Fruit fly (Drosophila melanogaster) whole organism, embryonic: Measurements from ENCODE around the gene nompB.

ENCODE experiments used
- Ada2b ChIP-seq: fragments of 200-800 bp; sonication (Bioruptor generic); IDR thresholded peaks from 2 replicates; pipeline ENCODE4 v1.3.6; 2022; ENCODE audit warnings: missing biosample characterization, missing genetic modification characterization
- Asciz ChIP-seq: fragments of 200-800 bp; sonication (Bioruptor generic); optimal IDR thresholded peaks from 2 replicates; lab custom pipeline; 2017; ENCODE audit warnings: missing biosample characterization, mild to moderate bottlenecking, missing genetic modification characterization, missing genetic modification reagents
- B-H2 ChIP-seq: fragments of 200-800 bp; sonication (Bioruptor generic); optimal IDR thresholded peaks from 2 replicates; lab custom pipeline; 2018; ENCODE audit warnings: missing biosample characterization, mild to moderate bottlenecking, missing genetic modification characterization
- Bgb ChIP-seq: fragments of 200-800 bp; sonication (Bioruptor generic); IDR thresholded peaks from 2 replicates; pipeline ENCODE4 v1.3.6; 2022; ENCODE audit warnings: missing biosample characterization, missing genetic modification characterization; ENCODE audit not compliant: partially characterized antibody
- CG11695 ChIP-seq: fragments of 200-800 bp; sonication (Bioruptor generic); IDR thresholded peaks from 3 replicates; pipeline ENCODE4 v1.3.6; 2022; ENCODE audit warnings: missing biosample characterization, missing genetic modification characterization
- CG11723 ChIP-seq: fragments of 200-800 bp; sonication (Bioruptor generic); optimal IDR thresholded peaks from 2 replicates; lab custom pipeline; 2017; ENCODE audit warnings: missing biosample characterization, mild to moderate bottlenecking, missing genetic modification characterization
- CG14860 ChIP-seq: fragments of 200-800 bp; sonication (Bioruptor generic); IDR thresholded peaks from 3 replicates; pipeline ENCODE4 v1.3.6; 2022; ENCODE audit warnings: missing biosample characterization, missing genetic modification characterization; ENCODE audit not compliant: partially characterized antibody
- CG17829 ChIP-seq: fragments of 200-800 bp; optimal IDR thresholded peaks from 2 replicates; lab custom pipeline; 2019; ENCODE audit warnings: missing biosample characterization, mild to moderate bottlenecking, missing genetic modification characterization, moderate library complexity
- CG2120 ChIP-seq: fragments of 200-800 bp; sonication (Bioruptor generic); optimal IDR thresholded peaks from 3 replicates; lab custom pipeline; 2016; ENCODE audit warnings: missing biosample characterization, missing genetic modification characterization
- CG2199 ChIP-seq: fragments of 200-800 bp; sonication (Bioruptor generic); IDR thresholded peaks from 3 replicates; pipeline ENCODE4 v1.3.6; 2022; ENCODE audit warnings: missing biosample characterization, missing genetic modification characterization
- CG3065 ChIP-seq: fragments of 200-800 bp; sonication (Bioruptor generic); optimal IDR thresholded peaks from 2 replicates; lab custom pipeline; 2016; ENCODE audit warnings: missing biosample characterization, missing genetic modification characterization
- CG34224 ChIP-seq: fragments of 200-800 bp; sonication (Bioruptor generic); IDR thresholded peaks from 3 replicates; pipeline ENCODE4 v1.3.6; 2022; ENCODE audit warnings: missing biosample characterization, missing genetic modification characterization; ENCODE audit not compliant: partially characterized antibody
- CG4820 ChIP-seq: fragments of 200-800 bp; sonication (Bioruptor generic); optimal IDR thresholded peaks from 3 replicates; lab custom pipeline; 2016; ENCODE audit warnings: missing biosample characterization, missing genetic modification characterization
- CG6813 ChIP-seq: fragments of 200-800 bp; sonication (Bioruptor generic); optimal IDR thresholded peaks from 2 replicates; lab custom pipeline; 2017; ENCODE audit warnings: missing biosample characterization, missing genetic modification characterization, mild to moderate bottlenecking, moderate library complexity, missing genetic modification reagents
- CG7271 ChIP-seq: fragments of 200-800 bp; sonication (Bioruptor generic); optimal IDR thresholded peaks from 2 replicates; lab custom pipeline; 2018; ENCODE audit warnings: missing biosample characterization, mild to moderate bottlenecking, missing genetic modification characterization, moderate library complexity
- CG7745 ChIP-seq: fragments of 200-800 bp; sonication (Bioruptor generic); optimal IDR thresholded peaks from 2 replicates; lab custom pipeline; 2018; ENCODE audit warnings: missing biosample characterization, mild to moderate bottlenecking, missing genetic modification characterization, moderate library complexity
- Dip2 ChIP-seq: fragments of 200-800 bp; sonication (Bioruptor generic); IDR thresholded peaks from 2 replicates; pipeline ENCODE4 v1.3.6; 2022; ENCODE audit warnings: missing biosample characterization, missing genetic modification characterization
- Dref ChIP-seq: fragments of 200-800 bp; sonication (Bioruptor generic); IDR thresholded peaks from 2 replicates; pipeline ENCODE4 v1.3.6; 2022; ENCODE audit warnings: missing biosample characterization, missing genetic modification characterization
- Elba2 ChIP-seq: fragments of 200-800 bp; sonication (Bioruptor generic); optimal IDR thresholded peaks from 3 replicates; lab custom pipeline; 2016; ENCODE audit warnings: missing biosample characterization, missing genetic modification characterization
- HLH4C ChIP-seq: fragments of 200-800 bp; sonication (Bioruptor generic); IDR thresholded peaks from 3 replicates; pipeline ENCODE4 v1.3.6; 2022; ENCODE audit warnings: missing biosample characterization, missing genetic modification characterization; ENCODE audit not compliant: partially characterized antibody
- Hand ChIP-seq: fragments of 200-800 bp; sonication (Bioruptor generic); optimal IDR thresholded peaks from 2 replicates; lab custom pipeline; 2017; ENCODE audit warnings: mild to moderate bottlenecking, missing biosample characterization, missing genetic modification reagents, missing genetic modification characterization
- Hey ChIP-seq: fragments of 200-800 bp; sonication (Bioruptor generic); optimal IDR thresholded peaks from 3 replicates; lab custom pipeline; 2018; ENCODE audit warnings: missing biosample characterization, mild to moderate bottlenecking, missing genetic modification characterization
- Hr78 ChIP-seq, 2 experiments: fragments of 200-800 bp in 1 of 2; fragments of >200 bp in 1 of 2; sonication (Bioruptor generic) in 1 of 2; optimal IDR thresholded peaks; 2 replicates each; lab custom pipeline; 2017 to 2019; ENCODE audit warnings: missing biosample characterization in 2 of 2, missing genetic modification characterization in 2 of 2, mild to moderate bottlenecking in 1 of 2, moderate library complexity in 1 of 2
- Jarid2 ChIP-seq: fragments of 200-800 bp; sonication (Bioruptor generic); optimal IDR thresholded peaks from 3 replicates; lab custom pipeline; 2017; ENCODE audit warnings: mild to moderate bottlenecking, missing biosample characterization, missing genetic modification reagents, missing genetic modification characterization
- Mad ChIP-seq: fragments of 200-800 bp; sonication (Bioruptor generic); optimal IDR thresholded peaks from 2 replicates; lab custom pipeline; 2016; ENCODE audit warnings: missing biosample characterization, missing genetic modification characterization
- Nf-YC ChIP-seq: fragments of 200-800 bp; optimal IDR thresholded peaks from 3 replicates; lab custom pipeline; 2019; ENCODE audit warnings: missing biosample characterization, mild to moderate bottlenecking, missing genetic modification characterization, moderate library complexity
- Opbp ChIP-seq: fragments of 200-800 bp; sonication (Bioruptor generic); IDR thresholded peaks from 3 replicates; pipeline ENCODE4 v1.3.6; 2022; ENCODE audit warnings: missing biosample characterization, missing genetic modification characterization; ENCODE audit not compliant: partially characterized antibody
- Ssrp ChIP-seq: fragments of 200-800 bp; sonication (Bioruptor generic); optimal IDR thresholded peaks from 2 replicates; lab custom pipeline; 2018; ENCODE audit warnings: missing biosample characterization, mild to moderate bottlenecking, missing genetic modification characterization, moderate library complexity
- bab2 ChIP-seq: fragments of 200-800 bp; sonication (Bioruptor generic); optimal IDR thresholded peaks from 2 replicates; lab custom pipeline; 2016; ENCODE audit warnings: missing biosample characterization, missing genetic modification characterization
- caup ChIP-seq: fragments of 200-800 bp; sonication (Bioruptor generic); optimal IDR thresholded peaks from 3 replicates; lab custom pipeline; 2017; ENCODE audit warnings: missing biosample characterization, mild to moderate bottlenecking, missing genetic modification characterization, moderate library complexity; ENCODE audit not compliant: severe bottlenecking
- chm ChIP-seq: fragments of 200-800 bp; sonication (Bioruptor generic); IDR thresholded peaks from 2 replicates; pipeline ENCODE4 v1.3.6; 2022; ENCODE audit warnings: missing biosample characterization, missing genetic modification characterization
- crol ChIP-seq: fragments of 200-800 bp; sonication (Bioruptor generic); IDR thresholded peaks from 2 replicates; pipeline ENCODE4 v1.3.6; 2022; ENCODE audit warnings: missing biosample characterization, missing genetic modification characterization
- dysf ChIP-seq: fragments of 200-800 bp; sonication (Bioruptor generic); IDR thresholded peaks from 3 replicates; pipeline ENCODE4 v1.3.6; 2022; ENCODE audit warnings: missing biosample characterization, missing genetic modification characterization
- fd96Cb ChIP-seq: fragments of 200-800 bp; sonication (Bioruptor generic); optimal IDR thresholded peaks from 2 replicates; lab custom pipeline; 2018; ENCODE audit warnings: missing biosample characterization, mild to moderate bottlenecking, missing genetic modification characterization, moderate library complexity
- gt ChIP-seq: fragments of 200-800 bp; sonication (Bioruptor generic); IDR thresholded peaks from 2 replicates; pipeline ENCODE4 v1.3.6; 2022; ENCODE audit warnings: missing biosample characterization, missing genetic modification characterization
- hb ChIP-seq: fragments of 200-800 bp; sonication (Bioruptor generic); IDR thresholded peaks from 3 replicates; pipeline ENCODE4 v1.3.6; 2022; ENCODE audit warnings: missing biosample characterization, missing genetic modification characterization; ENCODE audit not compliant: partially characterized antibody
- maf-S ChIP-seq: fragments of 200-800 bp; sonication (Bioruptor generic); optimal IDR thresholded peaks from 2 replicates; lab custom pipeline; 2016; ENCODE audit warnings: missing biosample characterization, missing genetic modification characterization
- pho ChIP-seq: fragments of 200-800 bp; sonication (Bioruptor generic); optimal IDR thresholded peaks from 2 replicates; lab custom pipeline; 2016; ENCODE audit warnings: missing biosample characterization, missing genetic modification characterization
- phol ChIP-seq: fragments of 200-800 bp; sonication (Bioruptor generic); optimal IDR thresholded peaks from 3 replicates; lab custom pipeline; 2018; ENCODE audit warnings: missing biosample characterization, mild to moderate bottlenecking, missing genetic modification characterization, moderate library complexity
- pros ChIP-seq: fragments of 200-800 bp; sonication (Bioruptor generic); optimal IDR thresholded peaks from 3 replicates; lab custom pipeline; 2019; ENCODE audit warnings: missing biosample characterization, mild to moderate bottlenecking, missing genetic modification characterization, moderate library complexity
- ro ChIP-seq: fragments of 200-800 bp; sonication (Bioruptor generic); IDR thresholded peaks from 2 replicates; pipeline ENCODE4 v1.3.6; 2022; ENCODE audit warnings: missing biosample characterization, missing genetic modification characterization
- schlank ChIP-seq: fragments of 200-800 bp; sonication (Bioruptor generic); optimal IDR thresholded peaks from 2 replicates; lab custom pipeline; 2018; ENCODE audit warnings: missing biosample characterization, mild to moderate bottlenecking, missing genetic modification characterization
- sd ChIP-seq: fragments of 200-800 bp; sonication (Bioruptor generic); optimal IDR thresholded peaks from 3 replicates; lab custom pipeline; 2018; ENCODE audit warnings: missing biosample characterization, mild to moderate bottlenecking, missing genetic modification characterization, moderate library complexity
- sima ChIP-seq: fragments of 200-800 bp; sonication (Bioruptor generic); optimal IDR thresholded peaks from 2 replicates; lab custom pipeline; 2016; ENCODE audit warnings: missing biosample characterization, missing genetic modification characterization
- stwl ChIP-seq: fragments of 200-800 bp; sonication (Bioruptor generic); optimal IDR thresholded peaks from 3 replicates; lab custom pipeline; 2018; ENCODE audit warnings: missing biosample characterization, mild to moderate bottlenecking, missing genetic modification characterization, moderate library complexity
- sug ChIP-seq: fragments of 200-800 bp; optimal IDR thresholded peaks from 2 replicates; lab custom pipeline; 2019; ENCODE audit warnings: missing biosample characterization, mild to moderate bottlenecking, missing genetic modification characterization, moderate library complexity
- unc-4 ChIP-seq: fragments of 200-800 bp; sonication (Bioruptor generic); IDR thresholded peaks from 2 replicates; pipeline ENCODE4 v1.3.6; 2022; ENCODE audit warnings: missing biosample characterization, missing genetic modification characterization; ENCODE audit not compliant: partially characterized antibody
- wdn ChIP-seq: fragments of 200-800 bp; sonication (Bioruptor generic); IDR thresholded peaks from 2 replicates; pipeline ENCODE4 v1.3.6; 2022; ENCODE audit warnings: missing biosample characterization, missing genetic modification characterization
- zfh2 ChIP-seq: fragments of 200-800 bp; sonication (Bioruptor generic); optimal IDR thresholded peaks from 2 replicates; lab custom pipeline; 2016; ENCODE audit warnings: missing biosample characterization, missing genetic modification characterization

The nompB gene

dm6 chr2L:21618738-21619431 lies 29.7 kb upstream of the nompB start (continued):
- TF ChIP-seq Hr78 (GFP tag; optimal IDR thresholded peaks at IDR 0.05; lab: Kevin White, UChicago) (no peak), gt (no peak), maf-S (GFP tag; lab: Kevin White, UChicago) (no peak), CG11695 (GFP tag; lab: Robert Waterston, UW) (peak; percentile 50; the same call in 2 of the 3 replicates), ro (no peak), sd (tag; lab: Kevin White, UChicago) (peak; percentile 51), sima (GFP tag; lab: Kevin White, UChicago) (no peak), stwl (tag; lab: Kevin White, UChicago) (no peak), Dref (GFP tag; lab: Robert Waterston, UW) (no peak), hb (GFP tag; lab: Robert Waterston, UW) (no peak), CG14860 (GFP tag; lab: Robert Waterston, UW) (no peak), CG2199 (GFP tag; lab: Robert Waterston, UW) (peak; percentile 75; the same call in 2 of the 3 replicates), pros (GFP tag; lab: Kevin White, UChicago) (peak; percentile 99), CG17829 (no peak), Hand (no peak), caup (GFP tag; lab: Kevin White, UChicago) (no peak), CG34224 (GFP tag; lab: Robert Waterston, UW) (no peak), CG6813 (GFP tag; lab: Kevin White, UChicago) (no peak), Elba2 (no peak), schlank (no peak), Jarid2 (GFP tag; lab: Kevin White, UChicago) (no peak), CG2120 (GFP tag; lab: Kevin White, UChicago) (peak; percentile 54), fd96Cb (tag; lab: Kevin White, UChicago) (peak; percentile 22), CG3065 (peak; percentile 74), Ada2b (GFP tag; lab: Robert Waterston, UW) (no peak), Opbp (GFP tag; lab: Robert Waterston, UW) (no peak), crol (GFP tag; lab: Robert Waterston, UW) (peak; percentile 47; the same call in 1 of the 2 replicates), B-H2 (GFP tag; lab: Kevin White, UChicago) (no peak), chm (GFP tag; lab: Robert Waterston, UW) (0 out of 2 replicates have a peak, but pooled peaks have one; percentile 11), Mad (GFP tag; lab: Kevin White, UChicago) (no peak), zfh2 (no peak), sug (tag; lab: Kevin White, UChicago) (no peak), CG7745 (tag; lab: Kevin White, UChicago) (no peak), Hey (no peak), wdn (GFP tag; lab: Robert Waterston, UW) (no peak), Nf-YC (tag; lab: Kevin White, UChicago) (no peak), CG11723 (GFP tag; lab: Kevin White, UChicago) (no peak), Dip2 (GFP tag; lab: Robert Waterston, UW) (no peak), CG7271 (tag; lab: Kevin White, UChicago) (no peak), HLH4C (GFP tag; lab: Robert Waterston, UW) (no peak), Asciz (GFP tag; lab: Kevin White, UChicago) (no peak), CG4820 (GFP tag; lab: Kevin White, UChicago) (peak; percentile 12), Bgb (peak; percentile 38; the same call in 1 of the 2 replicates), bab2 (GFP tag; lab: Kevin White, UChicago) (peak; percentile 52), phol (tag; lab: Kevin White, UChicago) (peak; percentile 53), unc-4 (no peak), pho (GFP tag; lab: Kevin White, UChicago) (no peak), Ssrp (tag; lab: Kevin White, UChicago) (peak; percentile 44), dysf (GFP tag; lab: Robert Waterston, UW) (no peak)
